Worm (Caenorhabditis elegans): ENCODE measurements around the gene F46C3.2.

ce11 chrX:11452316-11452715, 33.7 kb upstream of the F46C3.2 start:
- TF ChIP-seq nhr-11 (tag; optimal IDR thresholded peaks at IDR 0.05) (no peak), mec-3 (tag; optimal IDR thresholded peaks at IDR 0.05; ENCODE audit: borderline replicate concordance) (no peak), dve-1 (tag; optimal IDR thresholded peaks at IDR 0.05) (no peak), ref-2 (tag; optimal IDR thresholded peaks at IDR 0.05) (no peak), hlh-30 (tag; optimal IDR thresholded peaks at IDR 0.05; ENCODE audit: insufficient read depth) (no peak), ceh-30 (tag; optimal IDR thresholded peaks at IDR 0.05) (no peak), ceh-18 (tag; optimal IDR thresholded peaks at IDR 0.05) (no peak), Y22D7AL.16 (tag; optimal IDR thresholded peaks at IDR 0.05) (no peak), pqm-1 (tag; optimal IDR thresholded peaks at IDR 0.05) (no peak), ttx-3 (tag; optimal IDR thresholded peaks at IDR 0.05) (no peak), ceh-48 (tag; optimal IDR thresholded peaks at IDR 0.05) (no peak)

Measured in whole organism, late embryonic.